Worm (Caenorhabditis elegans): ENCODE measurements around the gene fbxc-54.
A peak's percentile ranks its signal among the peaks of the same experiment; 100 is the strongest.

fbxc-54 gene

ce11 chrII:65484-65883 lies 34.0 kb downstream of the fbxc-54 start:
- no peak for TF ChIP-seq nhr-71 (tag; optimal IDR thresholded peaks at IDR 0.05)
- no peak for TF ChIP-seq nhr-76 (tag; optimal IDR thresholded peaks at IDR 0.05)
- peak; percentile 54 for TF ChIP-seq pqm-1 (tag; optimal IDR thresholded peaks at IDR 0.05)
- TF ChIP-seq elt-2 (tag; optimal IDR thresholded peaks at IDR 0.05), result peak; percentile 7

- TF ChIP-seq nhr-11 (tag; optimal IDR thresholded peaks at IDR 0.05) (no peak), elt-3 (tag; optimal IDR thresholded peaks at IDR 0.05) (peak in 3 of 6 experiments; percentile 41 to 63 (median 47)), zip-4 (GFP tag; optimal IDR thresholded peaks at IDR 0.05) (no peak), dsc-1 (tag; optimal IDR thresholded peaks at IDR 0.05) (no peak), nhr-84 (tag; optimal IDR thresholded peaks at IDR 0.05) (no peak), vab-15 (tag; optimal IDR thresholded peaks at IDR 0.05) (no peak), jun-1 (tag; optimal IDR thresholded peaks at IDR 0.05) (peak; percentile 17), nhr-19 (GFP tag; conservative IDR thresholded peaks at IDR 0.05) (no peak), ceh-63 (GFP tag; optimal IDR thresholded peaks at IDR 0.05) (no peak), unc-98 (GFP tag; IDR thresholded peaks at IDR 0.05) (no peak), ceh-90 (tag; optimal IDR thresholded peaks at IDR 0.05) (no peak), nhr-237 (tag; optimal IDR thresholded peaks at IDR 0.05) (no peak), lin-15B (tag; optimal IDR thresholded peaks at IDR 0.05) (no peak), isw-1 (GFP tag; IDR thresholded peaks at IDR 0.05) (no peak), ets-5 (GFP tag; IDR thresholded peaks at IDR 0.05) (no peak), pax-3 (tag; optimal IDR thresholded peaks at IDR 0.05) (no peak), lin-13 (GFP tag; optimal IDR thresholded peaks at IDR 0.05) (no peak), F16B12.6 (tag; optimal IDR thresholded peaks at IDR 0.05) (no peak), irx-1 (tag; optimal IDR thresholded peaks at IDR 0.05) (no peak), nhr-90 (tag; optimal IDR thresholded peaks at IDR 0.05; ENCODE audit: poor library complexity) (peak; percentile 68), unc-130 (tag; optimal IDR thresholded peaks at IDR 0.05) (no peak), rnt-1 (tag; optimal IDR thresholded peaks at IDR 0.05) (no peak), efl-1 (optimal IDR thresholded peaks at IDR 0.05) (peak; percentile 27 to 38), efl-1 (GFP tag; optimal IDR thresholded peaks at IDR 0.05 in 1 of 2) (no peak), pag-3 (tag; optimal IDR thresholded peaks at IDR 0.05; ENCODE audit: borderline replicate concordance, insufficient read depth) (peak; percentile 49), pqm-1 (tag; optimal IDR thresholded peaks at IDR 0.05) (no peak), lin-14 (GFP tag; optimal IDR thresholded peaks at IDR 0.05) (peak; percentile 80), nhr-76 (tag; optimal IDR thresholded peaks at IDR 0.05) (no peak), mef-2 (tag; optimal IDR thresholded peaks at IDR 0.05) (no peak), sptf-1 (tag; optimal IDR thresholded peaks at IDR 0.05) (no peak), elt-2 (tag; optimal IDR thresholded peaks at IDR 0.05) (no peak), lsy-2 (tag; optimal IDR thresholded peaks at IDR 0.05) (peak in 1 of 2 experiments; percentile 61), nhr-12 (tag; optimal IDR thresholded peaks at IDR 0.05) (no peak), mep-1 (tag; optimal IDR thresholded peaks at IDR 0.05) (peak; percentile 79), nhr-47 (tag; optimal IDR thresholded peaks at IDR 0.05) (peak; percentile 54), egl-13 (tag; optimal IDR thresholded peaks at IDR 0.05) (no peak), C16A3.4 (tag; optimal IDR thresholded peaks at IDR 0.05) (peak; percentile 21), ceh-82 (tag; optimal IDR thresholded peaks at IDR 0.05) (peak in 1 of 3 experiments; percentile 9), zag-1 (tag; optimal IDR thresholded peaks at IDR 0.05) (no peak), fkh-10 (GFP tag; optimal IDR thresholded peaks at IDR 0.05) (no peak), fkh-4 (tag; optimal IDR thresholded peaks at IDR 0.05; ENCODE audit: borderline replicate concordance) (no peak), C04F5.9 (tag; optimal IDR thresholded peaks at IDR 0.05) (no peak), lin-35 (GFP tag; optimal IDR thresholded peaks at IDR 0.05) (peak in 1 of 2 experiments; percentile 62), Y116A8C.19 (tag; optimal IDR thresholded peaks at IDR 0.05; ENCODE audit: borderline replicate concordance) (no peak), sox-4 (tag; optimal IDR thresholded peaks at IDR 0.05) (no peak), ceh-88 (GFP tag; IDR thresholded peaks at IDR 0.05) (no peak), egl-27 (tag; optimal IDR thresholded peaks at IDR 0.05) (no peak), fos-1 (tag; optimal IDR thresholded peaks at IDR 0.05) (peak; percentile 22), sup-37 (GFP tag; optimal IDR thresholded peaks at IDR 0.05) (no peak), dpl-1 (GFP tag; optimal IDR thresholded peaks at IDR 0.05) (peak in 2 of 3 experiments; percentile 11 to 34)
Observed at ce11 chrII:66322-66721, 34.8 kb downstream of the fbxc-54 start.
